Fruit fly (Drosophila melanogaster) whole organism, wandering third instar larva: ENCODE measurements around the gene CG42340.
"Not testable (repeated sequence)": the region's sequence is repeated elsewhere in the genome, so short reads cannot be mapped to it uniquely, and the experiment has no call there.

Source experiments
- CG9705 ChIP-seq: fragments of 200-800 bp; sonication (Bioruptor generic); optimal IDR thresholded peaks from 2 replicates; lab custom pipeline; 2018; ENCODE audit warnings: missing biosample characterization, mild to moderate bottlenecking, missing genetic modification characterization
- CrebA ChIP-seq: fragments of 200-800 bp; sonication (Bioruptor generic); optimal IDR thresholded peaks from 2 replicates; lab custom pipeline; 2016; ENCODE audit warnings: missing biosample characterization, mild to moderate bottlenecking, missing genetic modification characterization, borderline replicate concordance
- Dfd ChIP-seq: fragments of >200 bp; optimal IDR thresholded peaks from 2 replicates; lab custom pipeline; 2017; ENCODE audit warnings: missing biosample characterization, missing genetic modification characterization
- Dif ChIP-seq: fragments of 200-275, 200-300 bp; sonication (Bioruptor generic); optimal IDR thresholded peaks from 2 replicates; lab custom pipeline; 2018; ENCODE audit warnings: missing biosample characterization, missing genetic modification characterization; ENCODE audit not compliant: partially characterized antibody
- Hnf4 ChIP-seq: fragments of 200-800 bp; sonication (Bioruptor generic); optimal IDR thresholded peaks from 2 replicates; lab custom pipeline; 2016; ENCODE audit warnings: missing biosample characterization, mild to moderate bottlenecking, missing genetic modification characterization
- Hr83 ChIP-seq: fragments of 200-300 bp; sonication (Bioruptor generic); optimal IDR thresholded peaks from 2 replicates; lab custom pipeline; 2016; ENCODE audit warnings: missing biosample characterization, mild to moderate bottlenecking, missing genetic modification characterization, moderate library complexity; ENCODE audit not compliant: poor library complexity, severe bottlenecking
- Jra ChIP-seq: sonication (Bioruptor generic); optimal IDR thresholded peaks from 2 replicates; lab custom pipeline; 2016; ENCODE audit warnings: missing biosample characterization, missing genetic modification characterization
- N ChIP-seq: fragments of >200 bp; optimal IDR thresholded peaks from 2 replicates; lab custom pipeline; 2018; ENCODE audit warnings: missing biosample characterization, missing external identifiers, missing genetic modification characterization
- OdsH ChIP-seq: fragments of 200-800 bp; sonication (Bioruptor generic); optimal IDR thresholded peaks from 2 replicates; lab custom pipeline; 2016; ENCODE audit warnings: missing biosample characterization, mild to moderate bottlenecking, missing genetic modification characterization
- Sp1 ChIP-seq: fragments of 200-800 bp; sonication (Bioruptor generic); optimal IDR thresholded peaks from 3 replicates; lab custom pipeline; 2019; ENCODE audit warnings: missing biosample characterization, mild to moderate bottlenecking, missing genetic modification characterization, moderate library complexity
- Vsx2 ChIP-seq: fragments of 200-300, 225-300 bp; sonication (Bioruptor generic); optimal IDR thresholded peaks from 2 replicates; lab custom pipeline; 2018; ENCODE audit warnings: missing biosample characterization, missing genetic modification characterization; ENCODE audit not compliant: partially characterized antibody
- dsf ChIP-seq: sonication (Bioruptor generic); optimal IDR thresholded peaks from 2 replicates; lab custom pipeline; 2016; ENCODE audit warnings: missing biosample characterization, missing genetic modification characterization, borderline replicate concordance
- ey ChIP-seq: fragments of 200-800 bp; sonication (Bioruptor generic); optimal IDR thresholded peaks from 2 replicates; lab custom pipeline; 2016; ENCODE audit warnings: missing biosample characterization, missing genetic modification characterization
- foxo ChIP-seq, 2 experiments: fragments of 200-800 bp; sonication (Bioruptor generic); optimal IDR thresholded peaks; 2 replicates in 1 of 2; 3 replicates in 1 of 2; lab custom pipeline; 2016 to 2017; ENCODE audit warnings: missing biosample characterization in 2 of 2, missing genetic modification characterization in 2 of 2
- fru ChIP-seq: fragments of 200-800 bp; sonication (Bioruptor generic); optimal IDR thresholded peaks from 3 replicates; lab custom pipeline; 2016; ENCODE audit warnings: missing biosample characterization, mild to moderate bottlenecking, missing genetic modification characterization
- h ChIP-seq: fragments of 200-800 bp; sonication (Bioruptor generic); optimal IDR thresholded peaks from 3 replicates; lab custom pipeline; 2016; ENCODE audit warnings: missing biosample characterization, mild to moderate bottlenecking, missing genetic modification characterization
- jim ChIP-seq: fragments of 175-275, 200-325 bp; sonication (Bioruptor generic); optimal IDR thresholded peaks from 2 replicates; lab custom pipeline; 2016; ENCODE audit warnings: missing biosample characterization, mild to moderate bottlenecking, missing genetic modification characterization
- psq ChIP-seq: fragments of 200-800 bp; sonication (Bioruptor generic); optimal IDR thresholded peaks from 3 replicates; lab custom pipeline; 2017; ENCODE audit warnings: missing biosample characterization, mild to moderate bottlenecking, missing genetic modification characterization, moderate library complexity
- rgr ChIP-seq: fragments of 200-800 bp; sonication (Bioruptor generic); optimal IDR thresholded peaks from 3 replicates; lab custom pipeline; 2016; ENCODE audit warnings: missing biosample characterization, mild to moderate bottlenecking, missing genetic modification characterization
- sage ChIP-seq: fragments of 200-800 bp; sonication (Bioruptor generic); optimal IDR thresholded peaks from 2 replicates; lab custom pipeline; 2016; ENCODE audit warnings: missing biosample characterization, mild to moderate bottlenecking, missing genetic modification characterization
- sv ChIP-seq: fragments of 200-800 bp; sonication (Bioruptor generic); optimal IDR thresholded peaks from 3 replicates; lab custom pipeline; 2016; ENCODE audit warnings: missing biosample characterization, missing genetic modification characterization
- tai ChIP-seq: sonication (Bioruptor generic); optimal IDR thresholded peaks from 2 replicates; lab custom pipeline; 2016; ENCODE audit warnings: missing biosample characterization, missing genetic modification characterization
- usp ChIP-seq: fragments of >200 bp; optimal IDR thresholded peaks from 2 replicates; lab custom pipeline; 2017; ENCODE audit warnings: missing biosample characterization, missing genetic modification characterization

The CG42340 gene

DNA sequence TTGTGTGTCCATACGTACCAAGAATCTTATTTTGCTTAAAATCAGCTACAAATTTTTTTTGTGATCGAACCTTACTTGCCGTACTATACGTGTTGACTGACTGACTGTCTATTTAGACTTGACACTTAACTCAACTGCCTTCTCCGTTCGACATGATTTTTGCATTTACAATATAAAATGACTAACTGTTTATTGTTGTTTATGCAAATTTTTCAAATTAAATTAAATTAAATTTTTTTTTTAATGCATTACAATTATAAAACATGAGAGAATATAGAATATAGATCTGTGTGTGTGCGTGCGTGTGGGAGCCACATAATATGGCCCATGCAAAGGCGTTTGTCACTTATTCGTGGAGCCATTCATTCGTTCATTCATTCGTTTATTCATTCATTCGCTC lies 47.3 kb downstream of the CG42340 start, which contains the start of gene CG33666:
Gene CG33666 (minus strand): TSS at position 101 of the 400 bp plus-strand sequence.
- not testable (repeated sequence) for TF ChIP-seq Dif; jim (GFP tag; lab: Kevin White, UChicago); Vsx2 (GFP tag; lab: Kevin White, UChicago)

DNA sequence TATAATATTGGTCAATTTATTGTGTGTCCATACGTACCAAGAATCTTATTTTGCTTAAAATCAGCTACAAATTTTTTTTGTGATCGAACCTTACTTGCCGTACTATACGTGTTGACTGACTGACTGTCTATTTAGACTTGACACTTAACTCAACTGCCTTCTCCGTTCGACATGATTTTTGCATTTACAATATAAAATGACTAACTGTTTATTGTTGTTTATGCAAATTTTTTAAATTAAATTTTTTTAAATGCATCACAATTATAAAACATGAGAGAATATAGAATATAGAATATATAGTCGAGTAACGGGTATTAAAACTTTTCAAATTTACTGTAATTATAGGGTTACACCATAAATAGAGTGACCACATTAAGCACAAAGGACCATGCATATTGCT lies 51.8 kb downstream of the CG42340 start, which contains the start of gene CG33667:
Gene CG33667 (minus strand): TSS at position 101 of the 400 bp plus-strand sequence.
- not testable (repeated sequence) for TF ChIP-seq Jra, sage, ey (GFP tag; lab: Kevin White, UChicago)

- peak; percentile 6 for TF ChIP-seq OdsH (GFP tag; lab: Kevin White, UChicago)
- peak; percentile 6 for TF ChIP-seq psq
- TF ChIP-seq fru, result no peak
- no peak for TF ChIP-seq Dif
- no peak for TF ChIP-seq usp
- peak; percentile 6 for TF ChIP-seq rgr (GFP tag; lab: Kevin White, UChicago)
These were observed 66.2 kb downstream of the CG42340 start for dm6 chrX:6457888-6458287.

DNA sequence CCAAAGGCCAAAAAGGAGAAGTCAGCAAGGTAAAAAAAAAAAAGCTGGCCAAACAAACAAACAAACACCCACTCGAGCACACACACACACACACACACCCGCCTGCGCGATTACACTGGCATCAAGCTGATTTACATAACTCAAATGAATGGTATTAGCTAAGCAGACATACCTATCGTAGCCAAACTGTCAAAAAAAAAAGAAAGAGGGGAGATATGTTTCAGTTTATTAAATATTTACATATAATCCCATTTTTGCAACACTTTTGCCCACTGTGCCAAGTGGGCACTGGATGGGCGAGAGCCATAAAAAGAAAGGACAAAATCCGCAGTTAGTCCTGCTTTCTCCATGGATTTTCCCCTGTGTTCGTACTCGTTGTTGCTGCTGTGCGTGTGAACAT lies 84.6 kb downstream of the CG42340 start:
- TF ChIP-seq sv (no peak), fru (peak; percentile 3), h (peak; percentile 3), Dfd (peak; percentile 1), foxo (GFP tag; optimal IDR thresholded peaks at IDR 0.05; lab: Kevin White, UChicago) (no peak)

- TF ChIP-seq Hr83, ey, CrebA (GFP tag; lab: Kevin White, UChicago): not testable (repeated sequence)
These were observed 104.8 kb downstream of the CG42340 start, which contains the start of gene CG33668 for dm6 chrX:6419334-6419733. Gene CG33668, minus strand, starts transcription at chrX:6419434.

DNA sequence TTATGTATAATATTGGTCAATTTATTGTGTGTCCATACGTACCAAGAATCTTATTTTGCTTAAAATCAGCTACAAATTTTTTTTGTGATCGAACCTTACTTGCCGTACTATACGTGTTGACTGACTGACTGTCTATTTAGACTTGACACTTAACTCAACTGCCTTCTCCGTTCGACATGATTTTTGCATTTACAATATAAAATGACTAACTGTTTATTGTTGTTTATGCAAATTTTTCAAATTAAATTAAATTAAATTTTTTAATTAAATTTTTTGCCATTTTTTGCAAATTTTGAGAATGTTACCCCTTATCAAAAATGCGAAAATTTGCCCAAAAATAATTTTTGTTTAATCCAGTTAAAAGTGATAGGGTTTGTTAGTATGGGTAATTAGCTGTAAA lies 124.1 kb downstream of the CG42340 start, which contains the start of gene CG33669:
Gene CG33669 (minus strand): TSS at position 101 of the 400 bp plus-strand sequence.
- TF ChIP-seq Dif; sage (GFP tag; lab: Kevin White, UChicago); N (GFP tag; lab: Kevin White, UChicago): not testable (repeated sequence)

DNA sequence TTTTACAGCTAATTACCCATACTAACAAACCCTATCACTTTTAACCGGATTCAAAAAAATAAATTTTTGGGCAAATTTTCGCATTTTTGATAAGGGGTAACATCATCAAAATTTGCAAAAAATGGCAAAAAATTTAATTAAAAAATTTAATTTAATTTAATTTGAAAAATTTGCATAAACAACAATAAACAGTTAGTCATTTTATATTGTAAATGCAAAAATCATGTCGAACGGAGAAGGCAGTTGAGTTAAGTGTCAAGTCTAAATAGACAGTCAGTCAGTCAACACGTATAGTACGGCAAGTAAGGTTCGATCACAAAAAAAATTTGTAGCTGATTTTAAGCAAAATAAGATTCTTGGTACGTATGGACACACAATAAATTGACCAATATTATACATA lies 140.2 kb downstream of the CG42340 start, which contains the start of gene CG33664:
Gene CG33664 (plus strand): TSS at position 301 of the 400 bp plus-strand sequence.
- not testable (repeated sequence) for TF ChIP-seq fru, h, Dfd

DNA sequence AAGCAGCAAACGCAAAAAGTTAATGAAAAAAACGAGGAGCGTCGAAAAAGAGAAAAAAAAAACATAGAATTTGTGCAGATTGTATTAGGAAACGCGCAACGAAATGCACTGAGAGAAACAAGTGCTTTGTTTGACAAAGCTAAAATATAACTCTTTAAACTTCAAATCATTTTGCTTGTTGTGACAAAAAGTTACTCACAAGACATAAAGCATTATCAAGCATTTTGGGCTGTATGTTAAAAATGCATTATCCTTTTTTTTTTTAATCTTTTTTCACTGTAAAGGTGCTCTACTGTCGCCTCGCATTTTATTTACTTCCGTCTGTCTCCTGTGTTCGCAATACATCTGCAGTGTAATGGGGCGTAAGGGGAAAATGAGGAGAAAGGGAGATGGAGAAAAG lies 147.4 kb downstream of the CG42340 start:
- no peak for TF ChIP-seq Hnf4 (GFP tag; lab: Kevin White, UChicago)
- no peak for TF ChIP-seq Dfd
- no peak for TF ChIP-seq Vsx2 (GFP tag; lab: Kevin White, UChicago)
- no peak for TF ChIP-seq sage (GFP tag; lab: Kevin White, UChicago)
- TF ChIP-seq tai (GFP tag; lab: Kevin White, UChicago), result no peak
- no peak for TF ChIP-seq dsf (GFP tag; lab: Kevin White, UChicago)
- TF ChIP-seq Hr83 (GFP tag; lab: Kevin White, UChicago), result no peak
- no peak for TF ChIP-seq Sp1 (GFP tag; lab: Kevin White, UChicago)
- TF ChIP-seq usp, result no peak
- no peak for TF ChIP-seq CG9705
- TF ChIP-seq Jra (GFP tag; lab: Kevin White, UChicago), result no peak
- no peak for TF ChIP-seq h
